Fruit fly (Drosophila melanogaster): ENCODE results near the gene GABA-B-R1.

GABA-B-R1 gene

dm6 chr2L:15007331-15007863, 8.7 kb upstream of the GABA-B-R1 start, which contains the start of the genes Ankrd49 and NC2beta (continued):
- TF ChIP-seq CG9876 (GFP tag; optimal IDR thresholded peaks at IDR 0.05): no peak
- TF ChIP-seq Ada2b (GFP tag; IDR thresholded peaks at IDR 0.05): no peak
- TF ChIP-seq CG30020 (tag; optimal IDR thresholded peaks at IDR 0.05): peak; percentile 19
- TF ChIP-seq ewg (GFP tag; optimal IDR thresholded peaks at IDR 0.05): no peak
- TF ChIP-seq Eip74EF (GFP tag; optimal IDR thresholded peaks at IDR 0.05): no peak
- no peak for TF ChIP-seq lbe (GFP tag; optimal IDR thresholded peaks at IDR 0.05)
- TF ChIP-seq run (tag; optimal IDR thresholded peaks at IDR 0.05): no peak
- no peak for TF ChIP-seq Six4 (GFP tag; optimal IDR thresholded peaks at IDR 0.05)
- TF ChIP-seq CG1024 (GFP tag; IDR thresholded peaks at IDR 0.05): no peak
- peak; percentile 32 for TF ChIP-seq trem (tag; optimal IDR thresholded peaks at IDR 0.05)
- no peak for TF ChIP-seq dimm (GFP tag; IDR thresholded peaks at IDR 0.05)
- no peak for TF ChIP-seq Gug (GFP tag; IDR thresholded peaks at IDR 0.05)
- TF ChIP-seq CG9817 (tag; optimal IDR thresholded peaks at IDR 0.05): no peak
- peak; percentile 43 for TF ChIP-seq gfzf (GFP tag; optimal IDR thresholded peaks at IDR 0.05)
- TF ChIP-seq gem (tag; optimal IDR thresholded peaks at IDR 0.05): peak; percentile 9
- TF ChIP-seq Meics (GFP tag; optimal IDR thresholded peaks at IDR 0.05): no peak
- no peak for TF ChIP-seq schlank (tag; optimal IDR thresholded peaks at IDR 0.05)
- no peak for TF ChIP-seq Lhr (GFP tag; optimal IDR thresholded peaks at IDR 0.05)
- no peak for TF ChIP-seq Spps (tag; optimal IDR thresholded peaks at IDR 0.05)
- TF ChIP-seq gsb-n (tag; optimal IDR thresholded peaks at IDR 0.05): no peak
- no peak for TF ChIP-seq CG17359 (tag; optimal IDR thresholded peaks at IDR 0.05)
- TF ChIP-seq gro (GFP tag; optimal IDR thresholded peaks at IDR 0.05): no peak
- TF ChIP-seq CG9727 (GFP tag; optimal IDR thresholded peaks at IDR 0.05): no peak
- no peak for TF ChIP-seq E2f2 (GFP tag; IDR thresholded peaks at IDR 0.05)
- TF ChIP-seq bbx (GFP tag; IDR thresholded peaks at IDR 0.05; ENCODE audit: partially characterized antibody): no peak
- TF ChIP-seq chm (GFP tag; IDR thresholded peaks at IDR 0.05): no peak
- no peak for TF ChIP-seq vfl (GFP tag; optimal IDR thresholded peaks at IDR 0.05)
- TF ChIP-seq fd3F (GFP tag; optimal IDR thresholded peaks at IDR 0.05): no peak
- no peak for TF ChIP-seq Lim3 (GFP tag; IDR thresholded peaks at IDR 0.05)
- TF ChIP-seq sr (GFP tag; IDR thresholded peaks at IDR 0.05): no peak
- no peak for TF ChIP-seq ham (GFP tag; IDR thresholded peaks at IDR 0.05)
- TF ChIP-seq MBD-R2 (GFP tag; IDR thresholded peaks at IDR 0.05): no peak; the same call in 1 of the 2 replicates
- no peak for TF ChIP-seq dm (GFP tag; optimal IDR thresholded peaks at IDR 0.05)
- 0 out of 3 replicates have a peak, but pooled peaks have one; percentile 18 for TF ChIP-seq row (GFP tag; IDR thresholded peaks at IDR 0.05)
- no peak for TF ChIP-seq CG2202 (tag; optimal IDR thresholded peaks at IDR 0.05)

DNA sequence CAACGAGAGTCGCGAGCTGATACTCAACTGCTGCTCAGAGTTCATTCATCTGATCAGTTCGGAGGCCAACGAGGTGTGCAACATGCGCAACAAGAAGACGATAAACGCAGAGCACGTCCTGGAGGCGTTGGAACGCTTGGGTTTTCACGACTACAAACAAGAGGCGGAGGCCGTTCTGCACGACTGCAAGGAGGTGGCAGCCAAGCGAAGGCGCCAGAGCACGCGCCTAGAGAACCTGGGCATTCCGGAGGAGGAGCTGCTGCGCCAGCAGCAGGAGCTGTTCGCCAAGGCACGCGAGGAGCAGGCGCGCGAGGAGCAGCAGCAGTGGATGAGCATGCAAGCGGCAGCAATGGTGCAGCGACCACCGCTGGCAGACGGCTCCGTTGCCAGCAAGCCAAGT, 8.1 kb upstream of the GABA-B-R1 start:
- TF ChIP-seq sens (GFP tag) (peak; percentile 62), MBD-R2 (GFP tag; IDR thresholded peaks at IDR 0.05) (0 out of 2 replicates have a peak, but pooled peaks have one; percentile 0), CG16779 (GFP tag; IDR thresholded peaks at IDR 0.05) (0 out of 2 replicates have a peak, but pooled peaks have one; percentile 39), CG34376 (GFP tag; optimal IDR thresholded peaks at IDR 0.05) (no peak), CG1832 (GFP tag; optimal IDR thresholded peaks at IDR 0.05) (peak; percentile 22), CG8478 (optimal IDR thresholded peaks at IDR 0.05) (peak; percentile 34), CG31388 (GFP tag; optimal IDR thresholded peaks at IDR 0.05) (no peak), H15 (GFP tag; IDR thresholded peaks at IDR 0.05) (no peak), Med (GFP tag) (peak; percentile 74), Dref (GFP tag; IDR thresholded peaks at IDR 0.05) (no peak)
